Worm (Caenorhabditis elegans): ENCODE results near the gene C15C8.8.

DNA sequence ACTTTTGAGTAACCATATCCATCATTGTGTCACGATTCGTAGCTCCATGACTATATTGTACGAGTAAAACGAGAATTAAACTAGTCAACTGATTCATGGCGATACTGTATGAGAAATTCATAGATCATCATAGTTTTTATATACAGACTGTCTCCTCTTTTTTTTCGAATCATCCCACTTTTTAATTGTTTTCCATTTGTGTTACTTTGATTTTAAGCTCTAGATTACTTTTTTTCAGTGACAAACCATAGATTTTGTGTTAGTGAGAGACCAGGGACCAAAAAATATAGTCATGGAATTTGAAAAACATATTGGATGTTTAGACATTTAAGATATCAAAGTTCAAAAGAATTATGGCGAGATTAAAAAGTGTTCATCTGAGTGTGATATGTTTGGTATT lies 40.3 kb downstream of the C15C8.8 start, which contains the start of gene R11D1.3:
- TF ChIP-seq ces-1 (GFP tag; optimal IDR thresholded peaks at IDR 0.05) = no peak
- no peak for TF ChIP-seq unc-39 (tag; optimal IDR thresholded peaks at IDR 0.05)
- TF ChIP-seq unc-130 (GFP tag; optimal IDR thresholded peaks at IDR 0.05) = no peak

Data from whole organism, L4 larva.